Fruit fly (Drosophila melanogaster) whole organism: ENCODE results near the gene hec.

Experiments
- CG8478 ChIP-seq: fragments of >200 bp; optimal IDR thresholded peaks from 2 replicates; lab custom pipeline; 2018; ENCODE audit warnings: inconsistent platforms
- Dll ChIP-seq: fragments of >200 bp; optimal IDR thresholded peaks from 2 replicates; lab custom pipeline; 2017
- EcR ChIP-seq, 2 experiments: fragments of >200 bp; optimal IDR thresholded peaks; 2 replicates each; lab custom pipeline; 2017; ENCODE audit warnings: missing biosample characterization in 2 of 2, missing genetic modification characterization in 2 of 2, missing genetic modification reagents in 2 of 2
- pan ChIP-seq: fragments of >200 bp; optimal IDR thresholded peaks from 2 replicates; lab custom pipeline; 2017
- psq ChIP-seq: fragments of >200 bp; optimal IDR thresholded peaks from 2 replicates; lab custom pipeline; 2017
- usp ChIP-seq: fragments of >200 bp; optimal IDR thresholded peaks from 2 replicates; lab custom pipeline; 2017; ENCODE audit warnings: missing biosample characterization, missing genetic modification characterization, mixed read lengths

The hec gene

dm6 chrX:12913729-12914128 is 43.5 kb downstream of the hec start:
- TF ChIP-seq EcR (GFP tag; optimal IDR thresholded peaks at IDR 0.05; lab: Kevin White, UChicago) (no peak), pan (lab: Kevin White, UChicago) (no peak), Dll (lab: Kevin White, UChicago) (no peak), CG8478 (lab: Kevin White, UChicago) (no peak), psq (lab: Kevin White, UChicago) (no peak), usp (GFP tag; lab: Kevin White, UChicago) (no peak)

- TF ChIP-seq usp (GFP tag; lab: Kevin White, UChicago) = no peak
- no peak for TF ChIP-seq Dll (lab: Kevin White, UChicago)
- TF ChIP-seq pan (lab: Kevin White, UChicago) = no peak
- no peak for TF ChIP-seq psq (lab: Kevin White, UChicago)
- no peak for TF ChIP-seq EcR (GFP tag; optimal IDR thresholded peaks at IDR 0.05; lab: Kevin White, UChicago)
- no peak for TF ChIP-seq CG8478 (lab: Kevin White, UChicago)
Measured at dm6 chrX:12909577-12910426, 47.5 kb downstream of the hec start, which contains the start of the genes Brms1 and CG4645. Gene Brms1, minus strand, starts transcription at chrX:12909622. Gene CG4645, plus strand, starts transcription at chrX:12909953.

- TF ChIP-seq CG8478 (lab: Kevin White, UChicago) (no peak), EcR (GFP tag; optimal IDR thresholded peaks at IDR 0.05; lab: Kevin White, UChicago) (no peak), pan (lab: Kevin White, UChicago) (no peak), psq (lab: Kevin White, UChicago) (no peak), usp (GFP tag; lab: Kevin White, UChicago) (no peak), Dll (lab: Kevin White, UChicago) (no peak)
Measured at dm6 chrX:12906914-12907313, 50.3 kb downstream of the hec start, which contains the start of gene mRpL49. Gene mRpL49, plus strand, starts transcription at chrX:12907105.

- TF ChIP-seq usp (GFP tag; lab: Kevin White, UChicago) (no peak), EcR (GFP tag; optimal IDR thresholded peaks at IDR 0.05; lab: Kevin White, UChicago) (no peak), CG8478 (lab: Kevin White, UChicago) (no peak), Dll (lab: Kevin White, UChicago) (no peak), pan (lab: Kevin White, UChicago) (no peak), psq (lab: Kevin White, UChicago) (no peak)
Measured at dm6 chrX:12905901-12906689, 51.2 kb downstream of the hec start, which contains the start of gene CG4404. Gene CG4404, minus strand, starts transcription at chrX:12906018.

dm6 chrX:12905014-12905900 is 52.0 kb downstream of the hec start:
- no peak for TF ChIP-seq CG8478 (lab: Kevin White, UChicago)
- TF ChIP-seq Dll (lab: Kevin White, UChicago) = peak; percentile 44

- TF ChIP-seq usp (GFP tag; lab: Kevin White, UChicago) (no peak), Dll (lab: Kevin White, UChicago) (no peak), EcR (GFP tag; optimal IDR thresholded peaks at IDR 0.05; lab: Kevin White, UChicago) (no peak)
Measured at dm6 chrX:12903099-12903616, 54.1 kb downstream of the hec start, which contains the start of gene Flad1. Gene Flad1, minus strand, starts transcription at chrX:12903516.

dm6 chrX:12900718-12901442 is 56.4 kb downstream of the hec start, which contains the start of gene Coq8:
Gene Coq8, minus strand, starts transcription at chrX:12901114.
- no peak for TF ChIP-seq psq (lab: Kevin White, UChicago)
- no peak for TF ChIP-seq EcR (GFP tag; optimal IDR thresholded peaks at IDR 0.05; lab: Kevin White, UChicago)
- no peak for TF ChIP-seq pan (lab: Kevin White, UChicago)
- TF ChIP-seq Dll (lab: Kevin White, UChicago) = no peak
- no peak for TF ChIP-seq usp (GFP tag; lab: Kevin White, UChicago)
- no peak for TF ChIP-seq CG8478 (lab: Kevin White, UChicago)
